Fruit fly (Drosophila melanogaster): ENCODE measurements around the gene CG11714.
A peak's percentile ranks its signal among the peaks of the same experiment; 100 is the strongest.

The CG11714 gene

DNA sequence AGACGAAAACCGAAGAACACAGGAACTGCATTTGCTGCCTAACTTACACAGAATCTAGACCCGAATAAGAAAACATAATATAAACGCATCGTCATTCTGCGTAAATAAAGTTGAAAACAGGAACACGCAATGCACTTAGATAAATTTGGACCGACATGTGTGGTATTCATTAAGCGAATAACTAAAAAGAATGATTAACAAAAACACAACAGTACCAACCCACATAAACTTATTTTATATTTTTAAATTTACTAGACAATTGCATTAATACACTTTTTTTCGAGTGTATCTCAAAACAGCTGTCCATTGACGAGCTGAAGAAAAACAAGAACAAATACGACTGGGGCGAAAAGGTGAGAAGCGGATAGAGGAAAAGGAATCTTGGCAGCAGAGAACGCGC lies 31.8 kb upstream of the CG11714 start (continued):
- TF ChIP-seq CG9437 (GFP tag; optimal IDR thresholded peaks at IDR 0.05) (peak; percentile 59), sens (GFP tag) (peak; percentile 99), wek (GFP tag; optimal IDR thresholded peaks at IDR 0.05) (peak; percentile 38), sqz (GFP tag; optimal IDR thresholded peaks at IDR 0.05) (peak; percentile 69), otp (GFP tag; IDR thresholded peaks at IDR 0.05) (peak; percentile 88), Poxn (GFP tag; IDR thresholded peaks at IDR 0.05) (no peak), CG7357 (GFP tag; IDR thresholded peaks at IDR 0.05) (peak; percentile 67; the same call in 2 of the 3 replicates), zen2 (GFP tag; IDR thresholded peaks at IDR 0.05; ENCODE audit: partially characterized antibody) (no peak), inv (GFP tag; IDR thresholded peaks at IDR 0.05; ENCODE audit: partially characterized antibody) (no peak), vnd (GFP tag; IDR thresholded peaks at IDR 0.05; ENCODE audit: partially characterized antibody) (no peak), CG3726 (GFP tag; IDR thresholded peaks at IDR 0.05) (0 out of 3 replicates have a peak, but pooled peaks have one; percentile 49), sd (tag; optimal IDR thresholded peaks at IDR 0.05) (no peak), CG12391 (tag; optimal IDR thresholded peaks at IDR 0.05) (peak; percentile 90), CG2889 (GFP tag; IDR thresholded peaks at IDR 0.05) (0 out of 3 replicates have a peak, but pooled peaks have one; percentile 21), CG31388 (GFP tag; optimal IDR thresholded peaks at IDR 0.05) (peak; percentile 58), CG9215 (GFP tag; IDR thresholded peaks at IDR 0.05) (peak; percentile 47; the same call in 1 of the 2 replicates), Nf-YC (tag; optimal IDR thresholded peaks at IDR 0.05) (peak; percentile 18), CG11093 (GFP tag; IDR thresholded peaks at IDR 0.05) (peak; percentile 62; the same call in 1 of the 3 replicates), slp2 (GFP tag; optimal IDR thresholded peaks at IDR 0.05) (peak; percentile 64), CG12299 (tag; optimal IDR thresholded peaks at IDR 0.05) (peak; percentile 48), sc (optimal IDR thresholded peaks at IDR 0.05) (no peak), sc (GFP tag; optimal IDR thresholded peaks at IDR 0.05) (peak; percentile 91), CG14050 (GFP tag; IDR thresholded peaks at IDR 0.05) (no peak), rib (GFP tag; IDR thresholded peaks at IDR 0.05) (no peak), CG4404 (GFP tag; IDR thresholded peaks at IDR 0.05) (peak; percentile 90), Oli (tag; optimal IDR thresholded peaks at IDR 0.05) (peak; percentile 84), nau (GFP tag; optimal IDR thresholded peaks at IDR 0.05) (peak; percentile 60), eyg (GFP tag; optimal IDR thresholded peaks at IDR 0.05) (no peak), phol (tag; optimal IDR thresholded peaks at IDR 0.05) (peak; percentile 91), odd (GFP tag; optimal IDR thresholded peaks at IDR 0.05) (peak; percentile 65), Ets65A (GFP tag) (peak; percentile 96), Hr39 (optimal IDR thresholded peaks at IDR 0.05) (no peak), Sox102F (GFP tag; optimal IDR thresholded peaks at IDR 0.05) (peak; percentile 80), C15 (GFP tag; IDR thresholded peaks at IDR 0.05) (0 out of 3 replicates have a peak, but pooled peaks have one; percentile 7), zf30C (GFP tag; optimal IDR thresholded peaks at IDR 0.05) (peak; percentile 89), esg (GFP tag; conservative IDR thresholded peaks at IDR 0.05) (peak; percentile 51), ttk (GFP tag; IDR thresholded peaks at IDR 0.05) (peak; percentile 65), cwo (GFP tag; optimal IDR thresholded peaks at IDR 0.05) (peak; percentile 1), pros (GFP tag; optimal IDR thresholded peaks at IDR 0.05) (peak; percentile 40), Asciz (GFP tag; optimal IDR thresholded peaks at IDR 0.05) (peak; percentile 86), sens-2 (GFP tag; IDR thresholded peaks at IDR 0.05) (peak; percentile 87), B-H2 (GFP tag; optimal IDR thresholded peaks at IDR 0.05) (no peak), CG17361 (GFP tag; IDR thresholded peaks at IDR 0.05) (peak; percentile 91), CG4707 (GFP tag; optimal IDR thresholded peaks at IDR 0.05) (peak; percentile 67), da (GFP tag; optimal IDR thresholded peaks at IDR 0.05) (peak; percentile 58), emc (GFP tag; optimal IDR thresholded peaks at IDR 0.05) (no peak), CG10654 (GFP tag; optimal IDR thresholded peaks at IDR 0.05) (peak; percentile 74), CG11456 (GFP tag; IDR thresholded peaks at IDR 0.05) (peak; percentile 63; the same call in 1 of the 3 replicates), CG9876 (GFP tag; optimal IDR thresholded peaks at IDR 0.05) (no peak), lola (GFP tag; optimal IDR thresholded peaks at IDR 0.05) (peak in 1 of 3 experiments; percentile 96), Dip2 (GFP tag; IDR thresholded peaks at IDR 0.05) (no peak)
